Worm (Caenorhabditis elegans) whole organism, L1 larva: ENCODE data around the gene F09F7.6.

ENCODE experiments used
- C16A3.4 ChIP-seq: fragments of 150-350 bp; optimal IDR thresholded peaks from 2 replicates; lab custom pipeline; 2014; ENCODE audit warnings: missing biosample characterization, missing genetic modification characterization
- C34B4.2 ChIP-seq: sonication (generic microtip); optimal IDR thresholded peaks from 2 replicates; lab custom pipeline; 2017; ENCODE audit warnings: mild to moderate bottlenecking, missing genetic modification characterization, missing compliant biosample characterization
- F16B12.6 ChIP-seq: fragments of 150-350 bp; optimal IDR thresholded peaks from 2 replicates; lab custom pipeline; 2014; ENCODE audit warnings: missing biosample characterization, missing genetic modification characterization
- Y116A8C.19 ChIP-seq: sonication (generic microtip); optimal IDR thresholded peaks from 2 replicates; lab custom pipeline; 2016; ENCODE audit warnings: missing compliant biosample characterization, missing genetic modification characterization, borderline replicate concordance
- alr-1 ChIP-seq: fragments of 200-800 bp; sonication (Bioruptor generic); optimal IDR thresholded peaks from 2 replicates; lab custom pipeline; 2018; ENCODE audit warnings: borderline replicate concordance, mild to moderate bottlenecking, missing genetic modification characterization, missing compliant biosample characterization
- ama-1 ChIP-seq: fragments of 150-350 bp; optimal IDR thresholded peaks from 2 replicates; lab custom pipeline; 2014
- blmp-1 ChIP-seq: fragments of 150-350 bp; optimal IDR thresholded peaks from 2 replicates; lab custom pipeline; 2014; ENCODE audit warnings: missing biosample characterization, missing genetic modification characterization
- ceh-63 ChIP-seq: fragments of 200-800 bp; sonication (Bioruptor generic); optimal IDR thresholded peaks from 2 replicates; lab custom pipeline; 2018; ENCODE audit warnings: mild to moderate bottlenecking, missing genetic modification characterization, missing compliant biosample characterization
- ceh-82 ChIP-seq, 3 experiments: fragments of 150-350 bp in 1 of 3; sonication (generic microtip) in 2 of 3; optimal IDR thresholded peaks; 2 replicates each; lab custom pipeline; 2014 to 2017; ENCODE audit warnings: missing biosample characterization in 3 of 3, missing genetic modification characterization in 3 of 3
- ceh-88 ChIP-seq: fragments of 200-800 bp; sonication (Bioruptor generic); IDR thresholded peaks from 2 replicates; pipeline ENCODE4 v1.3.6; 2022; ENCODE audit warnings: missing genetic modification characterization, missing compliant biosample characterization
- ceh-90 ChIP-seq: sonication (generic microtip); optimal IDR thresholded peaks from 2 replicates; lab custom pipeline; 2016; ENCODE audit warnings: missing genetic modification characterization, missing compliant biosample characterization
- ces-1 ChIP-seq: fragments of 150-350 bp; optimal IDR thresholded peaks from 2 replicates; lab custom pipeline; 2014; ENCODE audit warnings: missing biosample characterization, missing genetic modification reagents, missing genetic modification characterization
- dsc-1 ChIP-seq: sonication (generic microtip); optimal IDR thresholded peaks from 2 replicates; lab custom pipeline; 2016; ENCODE audit warnings: mild to moderate bottlenecking, missing genetic modification characterization, missing compliant biosample characterization
- efl-3 ChIP-seq: fragments of 200-800 bp; sonication (Bioruptor generic); optimal IDR thresholded peaks from 2 replicates; lab custom pipeline; 2018; ENCODE audit warnings: mild to moderate bottlenecking, missing genetic modification characterization, missing compliant biosample characterization
- egl-27 ChIP-seq, 2 experiments: fragments of 150-350 bp in 1 of 2; sonication (generic microtip); optimal IDR thresholded peaks; 3 replicates each; lab custom pipeline; 2017 to 2018; ENCODE audit warnings: missing biosample characterization in 2 of 2, missing genetic modification characterization in 2 of 2, missing genetic modification reagents in 2 of 2
- elt-3 ChIP-seq, 6 experiments: fragments of 150-350 bp in 1 of 6; sonication (generic microtip); optimal IDR thresholded peaks; 2 replicates each; lab custom pipeline; 2017 to 2018; ENCODE audit warnings: missing biosample characterization in 6 of 6, missing genetic modification characterization in 6 of 6, inconsistent platforms in 1 of 6
- ets-5 ChIP-seq: fragments of 200-800 bp; sonication (Bioruptor generic); IDR thresholded peaks from 2 replicates; pipeline ENCODE4 v1.3.6; 2022; ENCODE audit warnings: missing genetic modification characterization, missing compliant biosample characterization
- fkh-10 ChIP-seq: sonication (generic microtip); optimal IDR thresholded peaks from 2 replicates; lab custom pipeline; 2017; ENCODE audit warnings: missing biosample characterization, missing genetic modification reagents, missing genetic modification characterization
- fos-1 ChIP-seq: fragments of 150-350 bp; optimal IDR thresholded peaks from 2 replicates; lab custom pipeline; 2014; ENCODE audit warnings: missing biosample characterization, missing genetic modification characterization
- hpl-2 ChIP-seq: fragments of 150-350 bp; optimal IDR thresholded peaks from 2 replicates; lab custom pipeline; 2014; ENCODE audit warnings: missing biosample characterization, missing genetic modification reagents, missing genetic modification characterization
- jun-1 ChIP-seq: fragments of 150-350 bp; optimal IDR thresholded peaks from 2 replicates; lab custom pipeline; 2014; ENCODE audit warnings: missing biosample characterization, missing genetic modification reagents, missing genetic modification characterization
- lin-14 ChIP-seq: fragments of 200-800 bp; sonication (Bioruptor generic); optimal IDR thresholded peaks from 2 replicates; lab custom pipeline; 2018; ENCODE audit warnings: mild to moderate bottlenecking, missing genetic modification characterization, moderate library complexity, missing compliant biosample characterization
- lin-15B ChIP-seq: fragments of 150-350 bp; sonication (generic microtip); optimal IDR thresholded peaks from 3 replicates; lab custom pipeline; 2014; ENCODE audit warnings: missing biosample characterization, missing genetic modification characterization
- lin-35 ChIP-seq, 2 experiments: fragments of 150-350 bp; optimal IDR thresholded peaks; 2 replicates each; lab custom pipeline; 2014; ENCODE audit warnings: missing biosample characterization in 2 of 2, missing genetic modification characterization in 2 of 2, missing genetic modification reagents in 2 of 2
- lsy-2 ChIP-seq, 2 experiments: fragments of 150-350 bp; optimal IDR thresholded peaks; 2 replicates each; lab custom pipeline; 2014; ENCODE audit warnings: missing biosample characterization in 2 of 2, missing genetic modification characterization in 2 of 2
- mab-9 ChIP-seq: fragments of 200-800 bp; sonication (Bioruptor generic); IDR thresholded peaks from 2 replicates; pipeline ENCODE4 v1.3.6; 2022; ENCODE audit warnings: missing genetic modification reagents, missing genetic modification characterization, missing compliant biosample characterization
- nhr-19 ChIP-seq: fragments of 200-800 bp; sonication (Bioruptor generic); conservative IDR thresholded peaks from 2 replicates; pipeline ENCODE4 v1.3.6; 2022; ENCODE audit warnings: missing genetic modification characterization, missing compliant biosample characterization
- nhr-20 ChIP-seq: sonication (generic microtip); optimal IDR thresholded peaks from 2 replicates; lab custom pipeline; 2016; ENCODE audit warnings: mild to moderate bottlenecking, missing genetic modification characterization, missing compliant biosample characterization
- nhr-237 ChIP-seq: fragments of 150-350 bp; optimal IDR thresholded peaks from 2 replicates; lab custom pipeline; 2014; ENCODE audit warnings: missing biosample characterization, missing genetic modification characterization
- nhr-28 ChIP-seq: fragments of 150-350 bp; optimal IDR thresholded peaks from 2 replicates; lab custom pipeline; 2014; ENCODE audit warnings: missing biosample characterization, missing genetic modification characterization
- nhr-71 ChIP-seq: sonication (generic microtip); optimal IDR thresholded peaks from 2 replicates; lab custom pipeline; 2016; ENCODE audit warnings: mild to moderate bottlenecking, missing genetic modification characterization, moderate library complexity, missing compliant biosample characterization
- nhr-77 ChIP-seq: fragments of 150-350 bp; optimal IDR thresholded peaks from 2 replicates; lab custom pipeline; 2014; ENCODE audit warnings: missing biosample characterization, missing genetic modification characterization
- nhr-84 ChIP-seq: sonication (generic microtip); optimal IDR thresholded peaks from 2 replicates; lab custom pipeline; 2017; ENCODE audit warnings: missing biosample characterization, missing genetic modification characterization
- nhr-85 ChIP-seq: sonication (generic microtip); peaks from one replicate; lab custom pipeline; 2016; ENCODE audit warnings: missing genetic modification characterization, inconsistent platforms, missing compliant biosample characterization
- nhr-90 ChIP-seq: sonication (generic microtip); optimal IDR thresholded peaks from 2 replicates; lab custom pipeline; 2016; ENCODE audit warnings: mild to moderate bottlenecking, missing genetic modification characterization, missing compliant biosample characterization; ENCODE audit not compliant: poor library complexity
- pag-3 ChIP-seq: sonication (generic microtip); optimal IDR thresholded peaks from 2 replicates; lab custom pipeline; 2017; ENCODE audit warnings: missing genetic modification characterization, mild to moderate bottlenecking, missing compliant biosample characterization, antibody characterized with exemption, borderline replicate concordance; ENCODE audit not compliant: insufficient read depth
- pqm-1 ChIP-seq: sonication (generic microtip); optimal IDR thresholded peaks from 3 replicates; lab custom pipeline; 2017; ENCODE audit warnings: missing biosample characterization, missing genetic modification characterization
- rnt-1 ChIP-seq: sonication (generic microtip); optimal IDR thresholded peaks from 2 replicates; lab custom pipeline; 2016; ENCODE audit warnings: mild to moderate bottlenecking, missing genetic modification characterization, moderate library complexity, missing compliant biosample characterization
- snu-23 ChIP-seq: sonication (generic microtip); optimal IDR thresholded peaks from 2 replicates; lab custom pipeline; 2016; ENCODE audit warnings: missing genetic modification characterization, missing compliant biosample characterization
- sox-4 ChIP-seq: sonication (generic microtip); optimal IDR thresholded peaks from 2 replicates; lab custom pipeline; 2016; ENCODE audit warnings: missing genetic modification characterization, missing compliant biosample characterization
- tbx-2 ChIP-seq: sonication (generic microtip); optimal IDR thresholded peaks from 2 replicates; lab custom pipeline; 2016; ENCODE audit warnings: missing genetic modification characterization, missing compliant biosample characterization
- unc-30 ChIP-seq: sonication (generic microtip); optimal IDR thresholded peaks from 2 replicates; lab custom pipeline; 2017; ENCODE audit warnings: missing biosample characterization, missing genetic modification characterization
- unc-62 ChIP-seq: fragments of 150-350 bp; optimal IDR thresholded peaks from 2 replicates; lab custom pipeline; 2014; ENCODE audit warnings: missing biosample characterization, missing genetic modification reagents, missing genetic modification characterization
- vab-15 ChIP-seq: sonication (generic microtip); optimal IDR thresholded peaks from 2 replicates; lab custom pipeline; 2017; ENCODE audit warnings: missing genotype, mild to moderate bottlenecking, missing genetic modification characterization, missing compliant biosample characterization
- xbp-1 ChIP-seq: sonication (generic microtip); optimal IDR thresholded peaks from 2 replicates; lab custom pipeline; 2016; ENCODE audit warnings: missing genetic modification characterization, missing compliant biosample characterization
- ztf-4 ChIP-seq: fragments of 150-350 bp; optimal IDR thresholded peaks from 2 replicates; lab custom pipeline; 2014; ENCODE audit warnings: missing biosample characterization, missing genetic modification characterization

The F09F7.6 gene

ce11 chrIII:5564799-5565198 lies 12.9 kb upstream of the F09F7.6 start, which contains the start of gene mlc-3:
Gene mlc-3, plus strand, starts transcription at chrIII:5565025.
- no peak for TF ChIP-seq nhr-237 (tag; lab: Kevin White, UChicago)
- TF ChIP-seq jun-1 (tag; lab: Kevin White, UChicago), result no peak
- TF ChIP-seq blmp-1 (tag; lab: Kevin White, UChicago), result no peak
- peak; percentile 48 for TF ChIP-seq lin-14
- TF ChIP-seq tbx-2 (tag; lab: Kevin White, UChicago), result peak; percentile 3
- TF ChIP-seq vab-15 (tag; lab: Kevin White, UChicago), result no peak
- peak; percentile 65 for TF ChIP-seq rnt-1 (tag; lab: Kevin White, UChicago)
- no peak for TF ChIP-seq efl-3 (GFP tag; lab: Kevin White, UChicago)
- no peak for TF ChIP-seq ceh-82 (tag; optimal IDR thresholded peaks at IDR 0.05; lab: Kevin White, UChicago)
- no peak for TF ChIP-seq nhr-85 (tag; lab: Kevin White, UChicago)
- TF ChIP-seq lin-15B (tag; lab: Kevin White, UChicago), result no peak
- TF ChIP-seq alr-1 (tag; lab: Kevin White, UChicago), result no peak
- no peak for TF ChIP-seq elt-3 (tag; optimal IDR thresholded peaks at IDR 0.05; lab: Kevin White, UChicago)
- peak; percentile 11 for TF ChIP-seq dsc-1 (tag; lab: Kevin White, UChicago)
- TF ChIP-seq ces-1, result no peak
- TF ChIP-seq ceh-90 (tag; lab: Kevin White, UChicago), result no peak
- no peak for TF ChIP-seq nhr-84 (tag; lab: Kevin White, UChicago)
- TF ChIP-seq ztf-4 (tag; lab: Kevin White, UChicago), result no peak
- peak; percentile 26 for TF ChIP-seq snu-23 (GFP tag; lab: Kevin White, UChicago)
- no peak for TF ChIP-seq fkh-10 (GFP tag; lab: Kevin White, UChicago)
- no peak for TF ChIP-seq ets-5 (GFP tag; lab: Robert Waterston, UW)
- no peak for TF ChIP-seq Y116A8C.19 (tag; lab: Kevin White, UChicago)
- peak; percentile 40 for TF ChIP-seq nhr-20 (tag; lab: Kevin White, UChicago)
- TF ChIP-seq hpl-2 (GFP tag; lab: Kevin White, UChicago), result no peak
- TF ChIP-seq unc-30 (tag; lab: Kevin White, UChicago), result no peak
- no peak for TF ChIP-seq ceh-63 (GFP tag; lab: Kevin White, UChicago)
- no peak for TF ChIP-seq egl-27 (tag; optimal IDR thresholded peaks at IDR 0.05; lab: Kevin White, UChicago)
- TF ChIP-seq fos-1, result no peak
- peak in 1 of 2 experiments; percentile 32 for TF ChIP-seq lsy-2 (tag; optimal IDR thresholded peaks at IDR 0.05; lab: Kevin White, UChicago)
- no peak for TF ChIP-seq pqm-1 (tag; lab: Kevin White, UChicago)
- no peak for TF ChIP-seq mab-9
- TF ChIP-seq sox-4 (tag; lab: Kevin White, UChicago), result no peak
- no peak for TF ChIP-seq ceh-88 (GFP tag; lab: Robert Waterston, UW)
- TF ChIP-seq C34B4.2 (tag; lab: Kevin White, UChicago), result no peak
- TF ChIP-seq nhr-71 (tag; lab: Kevin White, UChicago), result peak; percentile 52
- no peak for TF ChIP-seq nhr-28 (tag; lab: Kevin White, UChicago)
- no peak for TF ChIP-seq C16A3.4
- TF ChIP-seq xbp-1 (tag; lab: Kevin White, UChicago), result peak; percentile 2
- no peak for TF ChIP-seq F16B12.6 (tag; lab: Kevin White, UChicago)
- peak; percentile 32 for TF ChIP-seq ama-1 (lab: Kevin White, UChicago)
- no peak for TF ChIP-seq lin-35 (GFP tag; optimal IDR thresholded peaks at IDR 0.05; lab: Kevin White, UChicago)
- TF ChIP-seq nhr-90 (tag; lab: Kevin White, UChicago), result no peak
- TF ChIP-seq nhr-77, result peak; percentile 16
- TF ChIP-seq pag-3, result peak; percentile 56
- TF ChIP-seq unc-62 (GFP tag; lab: Kevin White, UChicago), result no peak
- peak; percentile 52 for TF ChIP-seq nhr-19 (GFP tag; lab: Robert Waterston, UW)
